Fruit fly (Drosophila melanogaster): Measurements from ENCODE around the gene comm2.

The comm2 gene

dm6 chr3L:15675111-15675510 is 24.5 kb downstream of the comm2 start (continued):
- TF ChIP-seq Sox100B (GFP tag; optimal IDR thresholded peaks at IDR 0.05), result peak; percentile 50
- peak; percentile 91 for TF ChIP-seq twi (tag; optimal IDR thresholded peaks at IDR 0.05)
- no peak for TF ChIP-seq D (optimal IDR thresholded peaks at IDR 0.05)
- peak; percentile 78 for TF ChIP-seq D (GFP tag; optimal IDR thresholded peaks at IDR 0.05)
- TF ChIP-seq Camta (GFP tag; optimal IDR thresholded peaks at IDR 0.05), result peak; percentile 63
- TF ChIP-seq CG15073 (GFP tag; optimal IDR thresholded peaks at IDR 0.05), result peak; percentile 31
- TF ChIP-seq CG5180 (GFP tag; optimal IDR thresholded peaks at IDR 0.05), result peak; percentile 13
- peak; percentile 60 for TF ChIP-seq CG33213 (GFP tag; optimal IDR thresholded peaks at IDR 0.05)
- TF ChIP-seq NC2β (GFP tag; optimal IDR thresholded peaks at IDR 0.05), result peak; percentile 74
- TF ChIP-seq Blimp-1 (GFP tag; optimal IDR thresholded peaks at IDR 0.05), result peak; percentile 78
- TF ChIP-seq yki (optimal IDR thresholded peaks at IDR 0.05), result no peak
- TF ChIP-seq otp (GFP tag; IDR thresholded peaks at IDR 0.05), result peak; percentile 79; the same call in 2 of the 3 replicates
- TF ChIP-seq CG17328 (GFP tag; IDR thresholded peaks at IDR 0.05), result peak; percentile 79
- TF ChIP-seq oc (tag; optimal IDR thresholded peaks at IDR 0.05), result peak; percentile 68
- peak; percentile 75 for TF ChIP-seq row (GFP tag; IDR thresholded peaks at IDR 0.05)
- peak; percentile 73 for TF ChIP-seq CG6689 (GFP tag; IDR thresholded peaks at IDR 0.05)
- TF ChIP-seq CG13624 (GFP tag; optimal IDR thresholded peaks at IDR 0.05), result peak; percentile 32
- TF ChIP-seq Sox102F (GFP tag; optimal IDR thresholded peaks at IDR 0.05), result peak; percentile 67
- TF ChIP-seq ara (GFP tag; IDR thresholded peaks at IDR 0.05), result peak; percentile 80; the same call in 1 of the 2 replicates
- TF ChIP-seq CG12659 (GFP tag; optimal IDR thresholded peaks at IDR 0.05), result peak; percentile 25
- TF ChIP-seq CG9932 (GFP tag; IDR thresholded peaks at IDR 0.05), result no peak
- peak; percentile 38 for TF ChIP-seq CG17568 (GFP tag; optimal IDR thresholded peaks at IDR 0.05)
- no peak for TF ChIP-seq klu (GFP tag; IDR thresholded peaks at IDR 0.05)
- no peak for TF ChIP-seq ash1 (GFP tag; optimal IDR thresholded peaks at IDR 0.05)
- peak; percentile 63 to 88 for TF ChIP-seq chif (GFP tag; optimal IDR thresholded peaks at IDR 0.05)
- peak; percentile 52 for TF ChIP-seq CG12942 (GFP tag; optimal IDR thresholded peaks at IDR 0.05)
- TF ChIP-seq Drgx (GFP tag; IDR thresholded peaks at IDR 0.05), result no peak
- TF ChIP-seq sens (GFP tag), result peak; percentile 99
- TF ChIP-seq Chrac-16 (GFP tag; optimal IDR thresholded peaks at IDR 0.05), result peak; percentile 74
- TF ChIP-seq run (tag; optimal IDR thresholded peaks at IDR 0.05), result no peak
- TF ChIP-seq PHDP (tag; optimal IDR thresholded peaks at IDR 0.05), result peak; percentile 55
- no peak for TF ChIP-seq wdn (GFP tag; IDR thresholded peaks at IDR 0.05)
- TF ChIP-seq shn (GFP tag; optimal IDR thresholded peaks at IDR 0.05), result peak; percentile 26
- TF ChIP-seq CG3065 (GFP tag; optimal IDR thresholded peaks at IDR 0.05), result peak; percentile 8
- peak; percentile 17 for TF ChIP-seq CG13123 (GFP tag; optimal IDR thresholded peaks at IDR 0.05)
- TF ChIP-seq CG10979 (tag; optimal IDR thresholded peaks at IDR 0.05), result peak; percentile 93
- TF ChIP-seq CG1024 (GFP tag; IDR thresholded peaks at IDR 0.05), result peak; percentile 42
- peak; percentile 67 for TF ChIP-seq nau (GFP tag; optimal IDR thresholded peaks at IDR 0.05)
- no peak for TF ChIP-seq CG18599 (GFP tag; optimal IDR thresholded peaks at IDR 0.05)
- no peak for TF ChIP-seq fd102C (GFP tag; optimal IDR thresholded peaks at IDR 0.05)
- TF ChIP-seq repo (GFP tag; optimal IDR thresholded peaks at IDR 0.05), result peak; percentile 26
- peak; percentile 52 for TF ChIP-seq CG17802 (tag; optimal IDR thresholded peaks at IDR 0.05)
- TF ChIP-seq CG11696 (GFP tag; IDR thresholded peaks at IDR 0.05), result peak; percentile 38
- peak; percentile 71 for TF ChIP-seq org-1 (GFP tag; optimal IDR thresholded peaks at IDR 0.05)
- TF ChIP-seq bsh (GFP tag; optimal IDR thresholded peaks at IDR 0.05), result peak in 1 of 2 experiments; percentile 91
- TF ChIP-seq tio (GFP tag; optimal IDR thresholded peaks at IDR 0.05), result peak; percentile 48
- TF ChIP-seq Gsc (GFP tag; IDR thresholded peaks at IDR 0.05), result peak; percentile 50; the same call in 1 of the 2 replicates
- TF ChIP-seq Sry-δ (GFP tag; optimal IDR thresholded peaks at IDR 0.05), result peak; percentile 21
- TF ChIP-seq Elba2 (GFP tag; optimal IDR thresholded peaks at IDR 0.05), result peak; percentile 9
- TF ChIP-seq CG14710 (tag; optimal IDR thresholded peaks at IDR 0.05), result peak; percentile 90
- peak; percentile 62 for TF ChIP-seq Xbp1 (GFP tag; optimal IDR thresholded peaks at IDR 0.05)
- TF ChIP-seq CG34422 (GFP tag; IDR thresholded peaks at IDR 0.05), result peak; percentile 43; the same call in 1 of the 3 replicates
